Fruit fly (Drosophila melanogaster): ENCODE data around the gene mtgo.

The mtgo gene

DNA sequence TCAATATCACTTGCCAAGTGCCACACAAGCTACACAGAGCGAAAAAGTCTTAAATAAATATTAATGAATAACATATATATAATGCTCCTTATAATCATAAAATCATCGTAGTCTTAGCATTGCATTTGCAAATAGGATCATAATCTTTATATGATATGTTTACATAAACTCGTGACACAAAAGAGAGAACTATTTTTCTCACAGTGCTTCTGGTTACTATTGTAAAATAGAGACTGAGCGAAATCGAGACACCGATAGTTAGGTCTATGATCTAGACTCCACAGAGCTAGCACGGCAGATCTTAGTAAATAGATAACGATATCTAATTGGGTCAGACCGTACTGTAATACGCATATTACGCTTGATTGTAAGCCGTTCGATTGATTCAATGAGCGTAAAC lies 164.9 kb downstream of the mtgo start (continued):
- no peak for TF ChIP-seq CG14710 (tag; optimal IDR thresholded peaks at IDR 0.05)
- TF ChIP-seq CG2875 (GFP tag; optimal IDR thresholded peaks at IDR 0.05): peak; percentile 51
- TF ChIP-seq CG12744 (GFP tag; optimal IDR thresholded peaks at IDR 0.05): no peak
- TF ChIP-seq Dek (tag; optimal IDR thresholded peaks at IDR 0.05): peak; percentile 65
- TF ChIP-seq CG3847 (GFP tag; IDR thresholded peaks at IDR 0.05): peak; percentile 69
- no peak for TF ChIP-seq CG18262 (tag; optimal IDR thresholded peaks at IDR 0.05)
- peak; percentile 46 for TF ChIP-seq Vsx1 (GFP tag; optimal IDR thresholded peaks at IDR 0.05)
- peak; percentile 91 for TF ChIP-seq ci (GFP tag; IDR thresholded peaks at IDR 0.05)
- no peak for TF ChIP-seq Gug (GFP tag; IDR thresholded peaks at IDR 0.05)
- no peak for TF ChIP-seq pros (GFP tag; optimal IDR thresholded peaks at IDR 0.05)
- TF ChIP-seq Hmx (GFP tag; optimal IDR thresholded peaks at IDR 0.05): no peak
- no peak for TF ChIP-seq Lpt (GFP tag; optimal IDR thresholded peaks at IDR 0.05)
- no peak for TF ChIP-seq chinmo (GFP tag; IDR thresholded peaks at IDR 0.05; ENCODE audit: partially characterized antibody)
- TF ChIP-seq MESR4 (GFP tag; optimal IDR thresholded peaks at IDR 0.05): no peak
- peak; percentile 49 for TF ChIP-seq CG13775 (GFP tag; optimal IDR thresholded peaks at IDR 0.05)
- no peak for TF ChIP-seq ERR (GFP tag; optimal IDR thresholded peaks at IDR 0.05)
- TF ChIP-seq Xbp1 (GFP tag; optimal IDR thresholded peaks at IDR 0.05): peak; percentile 73
- TF ChIP-seq onecut (GFP tag; IDR thresholded peaks at IDR 0.05): peak; percentile 69
- TF ChIP-seq Drgx (GFP tag; IDR thresholded peaks at IDR 0.05): no peak
- TF ChIP-seq grau (tag; optimal IDR thresholded peaks at IDR 0.05): peak; percentile 79
- peak; percentile 76; the same call in 1 of the 2 replicates for TF ChIP-seq bowl (GFP tag; IDR thresholded peaks at IDR 0.05)
- TF ChIP-seq repo (GFP tag; optimal IDR thresholded peaks at IDR 0.05): no peak
- TF ChIP-seq ind (GFP tag; optimal IDR thresholded peaks at IDR 0.05): no peak
- peak in 1 of 2 experiments; percentile 58 for TF ChIP-seq Eip74EF (GFP tag; optimal IDR thresholded peaks at IDR 0.05)
- TF ChIP-seq lbe (GFP tag; optimal IDR thresholded peaks at IDR 0.05): no peak
- peak; percentile 71 for TF ChIP-seq NfI (GFP tag; optimal IDR thresholded peaks at IDR 0.05)
- no peak for TF ChIP-seq danr (GFP tag; IDR thresholded peaks at IDR 0.05)
- no peak for TF ChIP-seq CG17361 (GFP tag; IDR thresholded peaks at IDR 0.05)
- peak; percentile 78 for TF ChIP-seq tgo (GFP tag; IDR thresholded peaks at IDR 0.05)

- TF ChIP-seq CG8944 (GFP tag; optimal IDR thresholded peaks at IDR 0.05) (no peak), Optix (GFP tag; IDR thresholded peaks at IDR 0.05) (0 out of 3 replicates have a peak, but pooled peaks have one; percentile 12), hkb (optimal IDR thresholded peaks at IDR 0.05) (no peak), hkb (GFP tag; IDR thresholded peaks at IDR 0.05) (no peak), vvl (GFP tag; IDR thresholded peaks at IDR 0.05) (peak; percentile 60; the same call in 1 of the 2 replicates), CG17568 (GFP tag; optimal IDR thresholded peaks at IDR 0.05) (peak; percentile 32), CG12942 (GFP tag; optimal IDR thresholded peaks at IDR 0.05) (no peak), gfzf (GFP tag; optimal IDR thresholded peaks at IDR 0.05) (no peak), sens (GFP tag) (peak; percentile 60), salm (tag; optimal IDR thresholded peaks at IDR 0.05) (peak; percentile 8), ro (GFP tag; IDR thresholded peaks at IDR 0.05) (no peak), Hmr (GFP tag; optimal IDR thresholded peaks at IDR 0.05) (no peak), Med (GFP tag) (peak; percentile 62), nerfin-2 (GFP tag; IDR thresholded peaks at IDR 0.05; ENCODE audit: partially characterized antibody) (no peak)
Measured at dm6 chr2L:16710234-16710633, 165.4 kb downstream of the mtgo start.

Data from whole organism, embryonic.